Fruit fly (Drosophila melanogaster) whole organism, embryonic: ENCODE results near the gene Epp.

ENCODE experiments used
- Atf6 ChIP-seq: fragments of 200-800 bp; sonication (Bioruptor generic); IDR thresholded peaks from 2 replicates; pipeline ENCODE4 v1.3.6; 2022; ENCODE audit warnings: missing biosample characterization, missing genetic modification characterization
- CG10565 ChIP-seq: fragments of 200-800 bp; sonication (Bioruptor generic); optimal IDR thresholded peaks from 3 replicates; lab custom pipeline; 2016; ENCODE audit warnings: missing biosample characterization, mild to moderate bottlenecking, missing genetic modification characterization
- CG10959 ChIP-seq: fragments of 200-800 bp; sonication (Bioruptor generic); IDR thresholded peaks from 2 replicates; pipeline ENCODE4 v1.3.6; 2022; ENCODE audit warnings: missing biosample characterization, missing genetic modification characterization
- CG12155 ChIP-seq: fragments of 200-800 bp; sonication (Bioruptor generic); optimal IDR thresholded peaks from 3 replicates; lab custom pipeline; 2016; ENCODE audit warnings: missing biosample characterization, missing genetic modification characterization
- CG13123 ChIP-seq: fragments of 200-800 bp; sonication (Bioruptor generic); optimal IDR thresholded peaks from 2 replicates; lab custom pipeline; 2016; ENCODE audit warnings: missing biosample characterization, missing genetic modification characterization
- CG13894 ChIP-seq: fragments of 200-800 bp; sonication (Bioruptor generic); optimal IDR thresholded peaks from 3 replicates; lab custom pipeline; 2018; ENCODE audit warnings: missing biosample characterization, mild to moderate bottlenecking, missing genetic modification characterization, moderate library complexity
- CG14014 ChIP-seq: fragments of 200-800 bp; sonication (Bioruptor generic); IDR thresholded peaks from 2 replicates; pipeline ENCODE4 v1.3.6; 2022; ENCODE audit warnings: missing biosample characterization, missing genetic modification characterization
- CG15696 ChIP-seq: fragments of 200-800 bp; sonication (Bioruptor generic); optimal IDR thresholded peaks from 2 replicates; lab custom pipeline; 2019; ENCODE audit warnings: missing biosample characterization, mild to moderate bottlenecking, missing genetic modification characterization, moderate library complexity
- CG18011 ChIP-seq: fragments of 200-800 bp; sonication (Bioruptor generic); optimal IDR thresholded peaks from 2 replicates; lab custom pipeline; 2017; ENCODE audit warnings: missing biosample characterization, missing genetic modification characterization, mild to moderate bottlenecking, moderate library complexity, missing genotype
- CG31365 ChIP-seq: fragments of 200-800 bp; sonication (Bioruptor generic); optimal IDR thresholded peaks from 2 replicates; lab custom pipeline; 2018; ENCODE audit warnings: missing biosample characterization, mild to moderate bottlenecking, missing genetic modification characterization
- CG42726 ChIP-seq: fragments of 200-800 bp; sonication (Bioruptor generic); IDR thresholded peaks from 2 replicates; pipeline ENCODE4 v1.3.6; 2022; ENCODE audit warnings: missing biosample characterization, missing genetic modification characterization; ENCODE audit not compliant: partially characterized antibody
- CG4854 ChIP-seq: fragments of 200-800 bp; sonication (Bioruptor generic); optimal IDR thresholded peaks from 2 replicates; lab custom pipeline; 2016; ENCODE audit warnings: missing biosample characterization, missing genetic modification characterization, inconsistent platforms
- CG5180 ChIP-seq: fragments of 200-800 bp; sonication (Bioruptor generic); optimal IDR thresholded peaks from 3 replicates; lab custom pipeline; 2017; ENCODE audit warnings: missing biosample characterization, missing genetic modification characterization, mild to moderate bottlenecking, moderate library complexity, missing genetic modification reagents
- CG9215 ChIP-seq: fragments of 200-800 bp; sonication (Bioruptor generic); IDR thresholded peaks from 2 replicates; pipeline ENCODE4 v1.3.6; 2022; ENCODE audit warnings: missing biosample characterization, missing genetic modification characterization
- CG9817 ChIP-seq: fragments of 200-800 bp; sonication (Bioruptor generic); optimal IDR thresholded peaks from 2 replicates; lab custom pipeline; 2018; ENCODE audit warnings: missing biosample characterization, mild to moderate bottlenecking, missing genetic modification characterization, moderate library complexity
- CkIIα-i1 ChIP-seq: fragments of 200-800 bp; sonication (Bioruptor generic); IDR thresholded peaks from 2 replicates; pipeline ENCODE4 v1.3.6; 2022; ENCODE audit warnings: missing biosample characterization, missing genetic modification characterization
- D ChIP-seq, 2 experiments: fragments of 200-800 bp in 1 of 2; fragments of >200 bp in 1 of 2; sonication (Bioruptor generic) in 1 of 2; optimal IDR thresholded peaks; 2 replicates in 1 of 2; 3 replicates in 1 of 2; lab custom pipeline; 2017; ENCODE audit warnings: mild to moderate bottlenecking in 1 of 2, missing biosample characterization in 1 of 2, missing genetic modification characterization in 1 of 2, missing genetic modification reagents in 1 of 2
- Dfd ChIP-seq, 2 experiments: fragments of >200 bp; optimal IDR thresholded peaks; 2 replicates each; lab custom pipeline; 2017; ENCODE audit warnings: missing biosample characterization in 2 of 2, missing genetic modification characterization in 2 of 2
- HLH3B ChIP-seq: fragments of 200-800 bp; sonication (Bioruptor generic); IDR thresholded peaks from 2 replicates; pipeline ENCODE4 v1.3.6; 2022; ENCODE audit warnings: missing biosample characterization, missing genetic modification characterization
- HmgZ ChIP-seq: fragments of 200-800 bp; sonication (Bioruptor generic); optimal IDR thresholded peaks from 2 replicates; lab custom pipeline; 2018; ENCODE audit warnings: missing biosample characterization, mild to moderate bottlenecking, missing genetic modification characterization
- Hr51 ChIP-seq, 2 experiments: fragments of 200-800 bp; sonication (Bioruptor generic); optimal IDR thresholded peaks; 2 replicates in 1 of 2; 3 replicates in 1 of 2; lab custom pipeline; 2016 to 2018; ENCODE audit warnings: missing biosample characterization in 2 of 2, missing genetic modification characterization in 2 of 2, mild to moderate bottlenecking in 1 of 2, moderate library complexity in 1 of 2
- Hr78 ChIP-seq, 2 experiments: fragments of 200-800 bp in 1 of 2; fragments of >200 bp in 1 of 2; sonication (Bioruptor generic) in 1 of 2; optimal IDR thresholded peaks; 2 replicates each; lab custom pipeline; 2017 to 2019; ENCODE audit warnings: missing biosample characterization in 2 of 2, missing genetic modification characterization in 2 of 2, mild to moderate bottlenecking in 1 of 2, moderate library complexity in 1 of 2
- Hsf ChIP-seq: fragments of 200-800 bp; sonication (Bioruptor generic); optimal IDR thresholded peaks from 3 replicates; lab custom pipeline; 2016; ENCODE audit warnings: missing biosample characterization, missing genetic modification characterization
- Jarid2 ChIP-seq: fragments of 200-800 bp; sonication (Bioruptor generic); optimal IDR thresholded peaks from 3 replicates; lab custom pipeline; 2017; ENCODE audit warnings: mild to moderate bottlenecking, missing biosample characterization, missing genetic modification reagents, missing genetic modification characterization
- Med ChIP-seq: fragments of 200-800 bp; sonication (Bioruptor generic); peaks from one replicate; lab custom pipeline; 2016; ENCODE audit warnings: missing biosample characterization, missing genetic modification characterization, mild to moderate bottlenecking, inconsistent platforms, moderate library complexity
- Mes4 ChIP-seq: fragments of 200-800 bp; sonication (Bioruptor generic); optimal IDR thresholded peaks from 2 replicates; lab custom pipeline; 2016; ENCODE audit warnings: missing biosample characterization, missing genetic modification characterization
- Pdp1 ChIP-seq, 2 experiments: fragments of 200-800 bp; sonication (Bioruptor generic); optimal IDR thresholded peaks; 3 replicates each; lab custom pipeline; 2016; ENCODE audit warnings: missing biosample characterization in 2 of 2, missing genetic modification characterization in 2 of 2, mild to moderate bottlenecking in 1 of 2, moderate library complexity in 1 of 2
- Rx ChIP-seq: fragments of 200-800 bp; sonication (Bioruptor generic); IDR thresholded peaks from 2 replicates; pipeline ENCODE4 v1.3.6; 2022; ENCODE audit warnings: missing biosample characterization, missing genetic modification characterization
- Spps ChIP-seq: fragments of 200-800 bp; sonication (Bioruptor generic); optimal IDR thresholded peaks from 2 replicates; lab custom pipeline; 2018; ENCODE audit warnings: missing biosample characterization, mild to moderate bottlenecking, missing genetic modification characterization
- amos ChIP-seq: fragments of 200-800 bp; sonication (Bioruptor generic); IDR thresholded peaks from 2 replicates; pipeline ENCODE4 v1.3.6; 2022; ENCODE audit warnings: missing biosample characterization, missing genetic modification characterization; ENCODE audit not compliant: partially characterized antibody
- ara ChIP-seq: fragments of 200-800 bp; sonication (Bioruptor generic); IDR thresholded peaks from 2 replicates; pipeline ENCODE4 v1.3.6; 2022; ENCODE audit warnings: missing biosample characterization, missing genetic modification characterization
- btn ChIP-seq: fragments of 200-800 bp; sonication (Bioruptor generic); optimal IDR thresholded peaks from 2 replicates; lab custom pipeline; 2016; ENCODE audit warnings: missing biosample characterization, missing genetic modification characterization
- cas ChIP-seq: fragments of 200-800 bp; sonication (Bioruptor generic); IDR thresholded peaks from 2 replicates; pipeline ENCODE4 v1.3.6; 2022; ENCODE audit warnings: missing biosample characterization, missing genetic modification characterization
- crol ChIP-seq: fragments of 200-800 bp; sonication (Bioruptor generic); IDR thresholded peaks from 2 replicates; pipeline ENCODE4 v1.3.6; 2022; ENCODE audit warnings: missing biosample characterization, missing genetic modification characterization
- da ChIP-seq: fragments of 200-800 bp; sonication (Bioruptor generic); optimal IDR thresholded peaks from 2 replicates; lab custom pipeline; 2016; ENCODE audit warnings: missing biosample characterization, missing genetic modification characterization
- fd3F ChIP-seq: fragments of 200-800 bp; sonication (Bioruptor generic); optimal IDR thresholded peaks from 2 replicates; lab custom pipeline; 2018; ENCODE audit warnings: missing biosample characterization, mild to moderate bottlenecking, missing genetic modification characterization, moderate library complexity
- gsb-n ChIP-seq: fragments of 200-800 bp; sonication (Bioruptor generic); optimal IDR thresholded peaks from 3 replicates; lab custom pipeline; 2018; ENCODE audit warnings: missing biosample characterization, mild to moderate bottlenecking, missing genetic modification characterization
- ken ChIP-seq: fragments of 200-800 bp; sonication (Bioruptor generic); IDR thresholded peaks from 3 replicates; pipeline ENCODE4 v1.3.6; 2022; ENCODE audit warnings: missing biosample characterization, missing genetic modification characterization
- p53 ChIP-seq: fragments of 200-800 bp; sonication (Bioruptor generic); optimal IDR thresholded peaks from 2 replicates; lab custom pipeline; 2016; ENCODE audit warnings: missing biosample characterization, missing genetic modification characterization
- repo ChIP-seq: fragments of 200-800 bp; sonication (Bioruptor generic); optimal IDR thresholded peaks from 2 replicates; lab custom pipeline; 2016; ENCODE audit warnings: missing biosample characterization, missing genetic modification characterization
- ro ChIP-seq: fragments of 200-800 bp; sonication (Bioruptor generic); IDR thresholded peaks from 2 replicates; pipeline ENCODE4 v1.3.6; 2022; ENCODE audit warnings: missing biosample characterization, missing genetic modification characterization
- schlank ChIP-seq: fragments of 200-800 bp; sonication (Bioruptor generic); optimal IDR thresholded peaks from 2 replicates; lab custom pipeline; 2018; ENCODE audit warnings: missing biosample characterization, mild to moderate bottlenecking, missing genetic modification characterization
- twi ChIP-seq: fragments of 200-800 bp; optimal IDR thresholded peaks from 2 replicates; lab custom pipeline; 2019; ENCODE audit warnings: missing biosample characterization, mild to moderate bottlenecking, missing genetic modification characterization, moderate library complexity
- vfl ChIP-seq: fragments of 200-800 bp; sonication (Bioruptor generic); optimal IDR thresholded peaks from 2 replicates; lab custom pipeline; 2016; ENCODE audit warnings: missing biosample characterization, missing genetic modification characterization
- vnd ChIP-seq: fragments of 200-800 bp; sonication (Bioruptor generic); IDR thresholded peaks from 3 replicates; pipeline ENCODE4 v1.3.6; 2022; ENCODE audit warnings: missing biosample characterization, missing genetic modification characterization; ENCODE audit not compliant: partially characterized antibody
- wdn ChIP-seq: fragments of 200-800 bp; sonication (Bioruptor generic); IDR thresholded peaks from 2 replicates; pipeline ENCODE4 v1.3.6; 2022; ENCODE audit warnings: missing biosample characterization, missing genetic modification characterization
- z ChIP-seq: fragments of 200-800 bp; sonication (Bioruptor generic); IDR thresholded peaks from 3 replicates; pipeline ENCODE4 v1.3.6; 2022; ENCODE audit warnings: missing biosample characterization, missing genetic modification characterization

Epp gene

dm6 chr3R:23992823-23993797 is at the start of gene Epp, which contains the start of gene Rab7 (continued):
- TF ChIP-seq repo (peak; percentile 7), CG9817 (tag; lab: Kevin White, UChicago) (no peak), Spps (tag; lab: Kevin White, UChicago) (no peak), Pdp1 (GFP tag; optimal IDR thresholded peaks at IDR 0.05; lab: Kevin White, UChicago) (peak; percentile 50 to 89), z (GFP tag; lab: Robert Waterston, UW) (no peak), cas (GFP tag; lab: Robert Waterston, UW) (no peak), fd3F (GFP tag; lab: Kevin White, UChicago) (no peak), vnd (GFP tag; lab: Robert Waterston, UW) (peak; percentile 91), D (optimal IDR thresholded peaks at IDR 0.05; lab: Kevin White, UChicago) (no peak), D (GFP tag; optimal IDR thresholded peaks at IDR 0.05; lab: Kevin White, UChicago) (no peak), gsb-n (tag; lab: Kevin White, UChicago) (no peak), Rx (GFP tag; lab: Robert Waterston, UW) (0 out of 2 replicates have a peak, but pooled peaks have one; percentile 2), CG10565 (GFP tag; lab: Kevin White, UChicago) (no peak), HmgZ (tag; lab: Kevin White, UChicago) (peak; percentile 79), CG13894 (no peak), CkIIα-i1 (GFP tag; lab: Robert Waterston, UW) (no peak), ara (GFP tag; lab: Robert Waterston, UW) (no peak), Med (GFP tag; lab: Kevin White, UChicago) (peak; percentile 92), CG9215 (GFP tag; lab: Robert Waterston, UW) (no peak), p53 (GFP tag; lab: Kevin White, UChicago) (peak; percentile 32), Dfd (GFP tag; optimal IDR thresholded peaks at IDR 0.05; lab: Kevin White, UChicago) (no peak), ro (GFP tag; lab: Robert Waterston, UW) (no peak), wdn (GFP tag; lab: Robert Waterston, UW) (no peak), CG4854 (GFP tag; lab: Kevin White, UChicago) (peak; percentile 13), HLH3B (GFP tag; lab: Robert Waterston, UW) (no peak), CG14014 (GFP tag; lab: Robert Waterston, UW) (0 out of 2 replicates have a peak, but pooled peaks have one; percentile 15), ken (GFP tag; lab: Robert Waterston, UW) (peak; percentile 53; the same call in 1 of the 3 replicates), da (no peak), Atf6 (GFP tag; lab: Robert Waterston, UW) (no peak), CG42726 (GFP tag; lab: Robert Waterston, UW) (peak; percentile 93), vfl (peak; percentile 8), CG18011 (GFP tag; lab: Kevin White, UChicago) (no peak), schlank (tag; lab: Kevin White, UChicago) (no peak), CG5180 (no peak), CG15696 (no peak), amos (peak; percentile 95), Hr78 (GFP tag; optimal IDR thresholded peaks at IDR 0.05; lab: Kevin White, UChicago) (no peak), CG31365 (tag; lab: Kevin White, UChicago) (no peak), crol (GFP tag; lab: Robert Waterston, UW) (peak; percentile 66), btn (GFP tag; lab: Kevin White, UChicago) (no peak), CG13123 (GFP tag; lab: Kevin White, UChicago) (peak; percentile 3), Hr51 (GFP tag; optimal IDR thresholded peaks at IDR 0.05; lab: Kevin White, UChicago) (peak in 1 of 2 experiments; percentile 52), Hsf (peak; percentile 7), Jarid2 (GFP tag; lab: Kevin White, UChicago) (no peak), Mes4 (GFP tag; lab: Kevin White, UChicago) (no peak), CG12155 (GFP tag; lab: Kevin White, UChicago) (peak; percentile 95), CG10959 (GFP tag; lab: Robert Waterston, UW) (no peak), twi (tag; lab: Kevin White, UChicago) (no peak)
